Worm (Caenorhabditis elegans) whole organism, L4 larva: ENCODE data around the gene pgp-13.

Experiments used
- aly-2 ChIP-seq: sonication (generic microtip); optimal IDR thresholded peaks from 2 replicates; lab custom pipeline; 2018; ENCODE audit warnings: missing biosample characterization, missing genetic modification characterization
- cey-2 ChIP-seq: sonication (generic microtip); optimal IDR thresholded peaks from 3 replicates; lab custom pipeline; 2017; ENCODE audit warnings: missing genetic modification characterization, mild to moderate bottlenecking, missing compliant biosample characterization, antibody characterized with exemption, borderline replicate concordance; ENCODE audit not compliant: insufficient read depth
- lin-13 ChIP-seq: fragments of 150-350 bp; optimal IDR thresholded peaks from 2 replicates; lab custom pipeline; 2014; ENCODE audit warnings: missing biosample characterization, missing genetic modification reagents, missing genetic modification characterization
- lin-15B ChIP-seq: fragments of 150-350 bp; sonication (generic microtip); optimal IDR thresholded peaks from 3 replicates; lab custom pipeline; 2014; ENCODE audit warnings: missing biosample characterization, missing genetic modification characterization
- lir-3 ChIP-seq: sonication (generic microtip); optimal IDR thresholded peaks from 2 replicates; lab custom pipeline; 2016; ENCODE audit warnings: mild to moderate bottlenecking, missing genetic modification characterization, missing compliant biosample characterization
- lsy-2 ChIP-seq, 2 experiments: fragments of 150-350 bp in 1 of 2; sonication (generic microtip) in 1 of 2; optimal IDR thresholded peaks; 2 replicates each; lab custom pipeline; 2014 to 2017; ENCODE audit warnings: missing biosample characterization in 2 of 2, missing genetic modification characterization in 2 of 2
- mdl-1 ChIP-seq, 2 experiments: fragments of 150-350 bp in 1 of 2; sonication (generic microtip) in 1 of 2; optimal IDR thresholded peaks; 2 replicates each; lab custom pipeline; 2014 to 2017; ENCODE audit warnings: missing biosample characterization in 2 of 2, missing genetic modification characterization in 2 of 2
- mdt-29 ChIP-seq: fragments of 200-800 bp; sonication (Bioruptor generic); IDR thresholded peaks from 2 replicates; pipeline ENCODE4 v1.3.6; 2022; ENCODE audit warnings: missing genetic modification reagents, missing genetic modification characterization, missing compliant biosample characterization
- snpc-4 ChIP-seq: fragments of 150-350 bp; optimal IDR thresholded peaks from 2 replicates; lab custom pipeline; 2014; ENCODE audit warnings: missing biosample characterization, missing genetic modification characterization

DNA sequence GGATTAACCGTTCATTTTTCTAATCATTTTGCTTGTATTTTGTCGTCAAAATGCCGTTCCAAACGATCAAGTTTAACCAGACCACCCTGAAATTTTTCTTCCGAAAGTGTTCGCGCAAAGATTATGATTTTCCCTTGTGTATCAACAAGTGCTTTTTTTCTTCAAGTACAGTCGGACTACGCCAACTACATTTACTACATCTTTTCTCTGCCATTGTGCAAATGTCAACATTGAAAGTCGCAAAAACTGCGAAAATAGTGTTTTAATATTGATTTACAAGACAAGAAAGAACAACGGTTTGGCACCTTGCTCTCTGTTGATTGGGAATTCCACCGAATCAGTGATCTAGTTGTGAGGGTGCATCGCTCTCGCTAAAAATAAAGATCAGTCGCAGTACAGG, 12.3 kb downstream of the pgp-13 start:
- TF ChIP-seq aly-2 (tag; lab: Kevin White, UChicago) (no peak), snpc-4 (tag; lab: Kevin White, UChicago) (no peak), lir-3 (no peak), mdl-1 (tag; optimal IDR thresholded peaks at IDR 0.05; lab: Kevin White, UChicago) (no peak), lin-15B (tag; lab: Kevin White, UChicago) (no peak), lin-13 (GFP tag; lab: Kevin White, UChicago) (no peak), mdt-29 (GFP tag; lab: Robert Waterston, UW) (no peak), cey-2 (tag; lab: Kevin White, UChicago) (no peak), lsy-2 (tag; optimal IDR thresholded peaks at IDR 0.05; lab: Kevin White, UChicago) (no peak)
